Worm (Caenorhabditis elegans) whole organism, late embryonic: ENCODE results near the gene C47E8.9.

Experiments
- ceh-18 ChIP-seq: sonication (generic microtip); optimal IDR thresholded peaks from 2 replicates; lab custom pipeline; 2016; ENCODE audit warnings: missing genetic modification characterization, missing compliant biosample characterization
- ceh-2 ChIP-seq: sonication (generic microtip); optimal IDR thresholded peaks from 2 replicates; lab custom pipeline; 2016; ENCODE audit warnings: missing genotype, missing genetic modification characterization, missing compliant biosample characterization
- ceh-31 ChIP-seq: sonication (generic microtip); optimal IDR thresholded peaks from 2 replicates; lab custom pipeline; 2016; ENCODE audit warnings: missing genetic modification characterization, missing compliant biosample characterization
- ceh-45 ChIP-seq: fragments of 200-800 bp; sonication (Bioruptor generic); IDR thresholded peaks from 2 replicates; pipeline ENCODE4 v1.3.6; 2022; ENCODE audit warnings: missing genetic modification reagents, missing genetic modification characterization, missing compliant biosample characterization
- ceh-9 ChIP-seq: sonication (generic microtip); optimal IDR thresholded peaks from 2 replicates; lab custom pipeline; 2016; ENCODE audit warnings: mild to moderate bottlenecking, missing genetic modification characterization, inconsistent platforms, missing compliant biosample characterization
- dmd-4 ChIP-seq: sonication (generic microtip); optimal IDR thresholded peaks from 2 replicates; lab custom pipeline; 2016; ENCODE audit warnings: borderline replicate concordance, missing genetic modification characterization, missing compliant biosample characterization
- dve-1 ChIP-seq: sonication (generic microtip); optimal IDR thresholded peaks from 2 replicates; lab custom pipeline; 2017; ENCODE audit warnings: antibody characterized with exemption, mild to moderate bottlenecking, missing genetic modification characterization, missing compliant biosample characterization
- hlh-6 ChIP-seq: sonication (generic microtip); optimal IDR thresholded peaks from 2 replicates; lab custom pipeline; 2016; ENCODE audit warnings: missing genotype, missing genetic modification characterization, missing compliant biosample characterization
- nhr-11 ChIP-seq: fragments of 150-350 bp; optimal IDR thresholded peaks from 2 replicates; lab custom pipeline; 2014; ENCODE audit warnings: missing biosample characterization, missing genetic modification characterization
- pqm-1 ChIP-seq: sonication (generic microtip); optimal IDR thresholded peaks from 2 replicates; lab custom pipeline; 2016; ENCODE audit warnings: missing genetic modification characterization, missing compliant biosample characterization
- ttx-3 ChIP-seq: sonication (generic microtip); optimal IDR thresholded peaks from 2 replicates; lab custom pipeline; 2016; ENCODE audit warnings: missing genetic modification reagents, missing genetic modification characterization, missing compliant biosample characterization

- TF ChIP-seq nhr-11 (tag; lab: Kevin White, UChicago), result no peak
- TF ChIP-seq ceh-31, result no peak
- no peak for TF ChIP-seq dve-1 (tag; lab: Kevin White, UChicago)
- no peak for TF ChIP-seq ttx-3 (tag; lab: Kevin White, UChicago)
- no peak for TF ChIP-seq hlh-6 (tag; lab: Kevin White, UChicago)
- TF ChIP-seq pqm-1 (tag; lab: Kevin White, UChicago), result no peak
- no peak for TF ChIP-seq ceh-45 (GFP tag; lab: Robert Waterston, UW)
- no peak for TF ChIP-seq dmd-4
- no peak for TF ChIP-seq ceh-2 (tag; lab: Kevin White, UChicago)
- no peak for TF ChIP-seq ceh-9 (tag; lab: Kevin White, UChicago)
- TF ChIP-seq ceh-18 (tag; lab: Kevin White, UChicago), result no peak
Observed at ce11 chrV:14631588-14631987, 31.5 kb upstream of the C47E8.9 start, which contains the start of gene F43D2.3.
